Worm (Caenorhabditis elegans) whole organism, L1 larva: Measurements from ENCODE around the gene vps-22.

Experiments used
- C04F5.9 ChIP-seq: sonication (generic microtip); optimal IDR thresholded peaks from 2 replicates; lab custom pipeline; 2016; ENCODE audit warnings: missing genetic modification characterization, missing compliant biosample characterization
- Y116A8C.19 ChIP-seq: sonication (generic microtip); optimal IDR thresholded peaks from 2 replicates; lab custom pipeline; 2016; ENCODE audit warnings: missing compliant biosample characterization, missing genetic modification characterization, borderline replicate concordance
- aha-1 ChIP-seq: fragments of 150-350 bp; optimal IDR thresholded peaks from 2 replicates; lab custom pipeline; 2014; ENCODE audit warnings: missing biosample characterization, missing genetic modification characterization
- aly-2 ChIP-seq: fragments of 150-350 bp; optimal IDR thresholded peaks from 2 replicates; lab custom pipeline; 2014; ENCODE audit warnings: missing biosample characterization, missing genetic modification characterization
- blmp-1 ChIP-seq: fragments of 150-350 bp; optimal IDR thresholded peaks from 2 replicates; lab custom pipeline; 2014; ENCODE audit warnings: missing biosample characterization, missing genetic modification characterization
- ceh-63 ChIP-seq: fragments of 200-800 bp; sonication (Bioruptor generic); optimal IDR thresholded peaks from 2 replicates; lab custom pipeline; 2018; ENCODE audit warnings: mild to moderate bottlenecking, missing genetic modification characterization, missing compliant biosample characterization
- ceh-8 ChIP-seq: fragments of 200-800 bp; sonication (Bioruptor generic); optimal IDR thresholded peaks from 2 replicates; lab custom pipeline; 2018; ENCODE audit warnings: mild to moderate bottlenecking, missing genetic modification characterization, moderate library complexity, missing compliant biosample characterization
- ceh-82 ChIP-seq, 3 experiments: fragments of 150-350 bp in 1 of 3; sonication (generic microtip) in 2 of 3; optimal IDR thresholded peaks; 2 replicates each; lab custom pipeline; 2014 to 2017; ENCODE audit warnings: missing biosample characterization in 3 of 3, missing genetic modification characterization in 3 of 3
- ceh-88 ChIP-seq: fragments of 200-800 bp; sonication (Bioruptor generic); IDR thresholded peaks from 2 replicates; pipeline ENCODE4 v1.3.6; 2022; ENCODE audit warnings: missing genetic modification characterization, missing compliant biosample characterization
- ceh-90 ChIP-seq: sonication (generic microtip); optimal IDR thresholded peaks from 2 replicates; lab custom pipeline; 2016; ENCODE audit warnings: missing genetic modification characterization, missing compliant biosample characterization
- ces-1 ChIP-seq: fragments of 150-350 bp; optimal IDR thresholded peaks from 2 replicates; lab custom pipeline; 2014; ENCODE audit warnings: missing biosample characterization, missing genetic modification reagents, missing genetic modification characterization
- dpl-1 ChIP-seq, 3 experiments: fragments of 150-350 bp in 2 of 3; sonication (generic microtip) in 1 of 3; optimal IDR thresholded peaks; 2 replicates each; lab custom pipeline; 2014 to 2017; ENCODE audit warnings: missing biosample characterization in 3 of 3, missing genetic modification characterization in 3 of 3, missing genetic modification reagents in 3 of 3
- elt-3 ChIP-seq, 6 experiments: fragments of 150-350 bp in 1 of 6; sonication (generic microtip); optimal IDR thresholded peaks; 2 replicates each; lab custom pipeline; 2017 to 2018; ENCODE audit warnings: missing biosample characterization in 6 of 6, missing genetic modification characterization in 6 of 6, inconsistent platforms in 1 of 6
- ets-5 ChIP-seq: fragments of 200-800 bp; sonication (Bioruptor generic); IDR thresholded peaks from 2 replicates; pipeline ENCODE4 v1.3.6; 2022; ENCODE audit warnings: missing genetic modification characterization, missing compliant biosample characterization
- fkh-8 ChIP-seq: sonication (generic microtip); optimal IDR thresholded peaks from 2 replicates; lab custom pipeline; 2016; ENCODE audit warnings: mild to moderate bottlenecking, missing genetic modification characterization, missing compliant biosample characterization
- fos-1 ChIP-seq: fragments of 150-350 bp; optimal IDR thresholded peaks from 2 replicates; lab custom pipeline; 2014; ENCODE audit warnings: missing biosample characterization, missing genetic modification characterization
- grh-1 ChIP-seq: fragments of 200-800 bp; sonication (Bioruptor generic); IDR thresholded peaks from 2 replicates; pipeline ENCODE4 v1.3.6; 2022; ENCODE audit warnings: missing genetic modification reagents, missing genetic modification characterization, missing compliant biosample characterization
- hlh-17 ChIP-seq: fragments of 200-800 bp; sonication (Bioruptor generic); optimal IDR thresholded peaks from 2 replicates; lab custom pipeline; 2018; ENCODE audit warnings: missing genetic modification characterization, mild to moderate bottlenecking, missing compliant biosample characterization, moderate library complexity, borderline replicate concordance
- hlh-4 ChIP-seq: sonication (generic microtip); optimal IDR thresholded peaks from 2 replicates; lab custom pipeline; 2016; ENCODE audit warnings: mild to moderate bottlenecking, missing genetic modification characterization, missing compliant biosample characterization
- irx-1 ChIP-seq: sonication (generic microtip); optimal IDR thresholded peaks from 2 replicates; lab custom pipeline; 2016; ENCODE audit warnings: missing genetic modification characterization, missing compliant biosample characterization
- lin-14 ChIP-seq: fragments of 200-800 bp; sonication (Bioruptor generic); optimal IDR thresholded peaks from 2 replicates; lab custom pipeline; 2018; ENCODE audit warnings: mild to moderate bottlenecking, missing genetic modification characterization, moderate library complexity, missing compliant biosample characterization
- lin-15B ChIP-seq: fragments of 150-350 bp; sonication (generic microtip); optimal IDR thresholded peaks from 3 replicates; lab custom pipeline; 2014; ENCODE audit warnings: missing biosample characterization, missing genetic modification characterization
- lin-35 ChIP-seq, 2 experiments: fragments of 150-350 bp; optimal IDR thresholded peaks; 2 replicates each; lab custom pipeline; 2014; ENCODE audit warnings: missing biosample characterization in 2 of 2, missing genetic modification characterization in 2 of 2, missing genetic modification reagents in 2 of 2
- lin-39 ChIP-seq: fragments of 150-350 bp; optimal IDR thresholded peaks from 2 replicates; lab custom pipeline; 2014; ENCODE audit warnings: missing biosample characterization, missing genetic modification reagents, missing genetic modification characterization
- lir-3 ChIP-seq: sonication (generic microtip); optimal IDR thresholded peaks from 2 replicates; lab custom pipeline; 2016; ENCODE audit warnings: mild to moderate bottlenecking, missing genetic modification characterization, moderate library complexity, missing compliant biosample characterization; ENCODE audit not compliant: poor library complexity
- lsy-2 ChIP-seq, 2 experiments: fragments of 150-350 bp; optimal IDR thresholded peaks; 2 replicates each; lab custom pipeline; 2014; ENCODE audit warnings: missing biosample characterization in 2 of 2, missing genetic modification characterization in 2 of 2
- mef-2 ChIP-seq: fragments of 150-350 bp; optimal IDR thresholded peaks from 2 replicates; lab custom pipeline; 2014; ENCODE audit warnings: missing biosample characterization, missing genetic modification characterization
- nhr-12 ChIP-seq: sonication (generic microtip); optimal IDR thresholded peaks from 2 replicates; lab custom pipeline; 2017; ENCODE audit warnings: missing biosample characterization, missing genetic modification characterization
- nhr-20 ChIP-seq: sonication (generic microtip); optimal IDR thresholded peaks from 2 replicates; lab custom pipeline; 2016; ENCODE audit warnings: mild to moderate bottlenecking, missing genetic modification characterization, missing compliant biosample characterization
- nhr-237 ChIP-seq: fragments of 150-350 bp; optimal IDR thresholded peaks from 2 replicates; lab custom pipeline; 2014; ENCODE audit warnings: missing biosample characterization, missing genetic modification characterization
- nhr-28 ChIP-seq: fragments of 150-350 bp; optimal IDR thresholded peaks from 2 replicates; lab custom pipeline; 2014; ENCODE audit warnings: missing biosample characterization, missing genetic modification characterization
- nhr-47 ChIP-seq: sonication (generic microtip); optimal IDR thresholded peaks from 2 replicates; lab custom pipeline; 2016; ENCODE audit warnings: mild to moderate bottlenecking, missing genetic modification characterization, moderate library complexity, missing compliant biosample characterization
- nhr-71 ChIP-seq: sonication (generic microtip); optimal IDR thresholded peaks from 2 replicates; lab custom pipeline; 2016; ENCODE audit warnings: mild to moderate bottlenecking, missing genetic modification characterization, moderate library complexity, missing compliant biosample characterization
- nhr-76 ChIP-seq: sonication (generic microtip); optimal IDR thresholded peaks from 2 replicates; lab custom pipeline; 2017; ENCODE audit warnings: missing biosample characterization, missing genetic modification characterization
- nhr-84 ChIP-seq: sonication (generic microtip); optimal IDR thresholded peaks from 2 replicates; lab custom pipeline; 2017; ENCODE audit warnings: missing biosample characterization, missing genetic modification characterization
- nhr-85 ChIP-seq: sonication (generic microtip); peaks from one replicate; lab custom pipeline; 2016; ENCODE audit warnings: missing genetic modification characterization, inconsistent platforms, missing compliant biosample characterization
- pag-3 ChIP-seq: sonication (generic microtip); optimal IDR thresholded peaks from 2 replicates; lab custom pipeline; 2017; ENCODE audit warnings: missing genetic modification characterization, mild to moderate bottlenecking, missing compliant biosample characterization, antibody characterized with exemption, borderline replicate concordance; ENCODE audit not compliant: insufficient read depth
- pqm-1 ChIP-seq: sonication (generic microtip); optimal IDR thresholded peaks from 3 replicates; lab custom pipeline; 2017; ENCODE audit warnings: missing biosample characterization, missing genetic modification characterization
- rnt-1 ChIP-seq: sonication (generic microtip); optimal IDR thresholded peaks from 2 replicates; lab custom pipeline; 2016; ENCODE audit warnings: mild to moderate bottlenecking, missing genetic modification characterization, moderate library complexity, missing compliant biosample characterization
- snu-23 ChIP-seq: sonication (generic microtip); optimal IDR thresholded peaks from 2 replicates; lab custom pipeline; 2016; ENCODE audit warnings: missing genetic modification characterization, missing compliant biosample characterization
- sup-37 ChIP-seq: fragments of 200-800 bp; sonication (Bioruptor generic); optimal IDR thresholded peaks from 2 replicates; lab custom pipeline; 2018; ENCODE audit warnings: mild to moderate bottlenecking, missing genetic modification characterization, missing compliant biosample characterization
- tlp-1 ChIP-seq: fragments of 150-350 bp; optimal IDR thresholded peaks from 2 replicates; lab custom pipeline; 2014; ENCODE audit warnings: missing biosample characterization, missing genetic modification characterization
- unc-30 ChIP-seq: sonication (generic microtip); optimal IDR thresholded peaks from 2 replicates; lab custom pipeline; 2017; ENCODE audit warnings: missing biosample characterization, missing genetic modification characterization
- vab-15 ChIP-seq: sonication (generic microtip); optimal IDR thresholded peaks from 2 replicates; lab custom pipeline; 2017; ENCODE audit warnings: missing genotype, mild to moderate bottlenecking, missing genetic modification characterization, missing compliant biosample characterization
- xbp-1 ChIP-seq: sonication (generic microtip); optimal IDR thresholded peaks from 2 replicates; lab custom pipeline; 2016; ENCODE audit warnings: missing genetic modification characterization, missing compliant biosample characterization
- ztf-11 ChIP-seq, 2 experiments: sonication (generic microtip); optimal IDR thresholded peaks; 2 replicates each; lab custom pipeline; 2016 to 2017; ENCODE audit warnings: missing genetic modification characterization in 2 of 2, missing biosample characterization in 1 of 2, missing compliant biosample characterization in 1 of 2

vps-22 gene

DNA sequence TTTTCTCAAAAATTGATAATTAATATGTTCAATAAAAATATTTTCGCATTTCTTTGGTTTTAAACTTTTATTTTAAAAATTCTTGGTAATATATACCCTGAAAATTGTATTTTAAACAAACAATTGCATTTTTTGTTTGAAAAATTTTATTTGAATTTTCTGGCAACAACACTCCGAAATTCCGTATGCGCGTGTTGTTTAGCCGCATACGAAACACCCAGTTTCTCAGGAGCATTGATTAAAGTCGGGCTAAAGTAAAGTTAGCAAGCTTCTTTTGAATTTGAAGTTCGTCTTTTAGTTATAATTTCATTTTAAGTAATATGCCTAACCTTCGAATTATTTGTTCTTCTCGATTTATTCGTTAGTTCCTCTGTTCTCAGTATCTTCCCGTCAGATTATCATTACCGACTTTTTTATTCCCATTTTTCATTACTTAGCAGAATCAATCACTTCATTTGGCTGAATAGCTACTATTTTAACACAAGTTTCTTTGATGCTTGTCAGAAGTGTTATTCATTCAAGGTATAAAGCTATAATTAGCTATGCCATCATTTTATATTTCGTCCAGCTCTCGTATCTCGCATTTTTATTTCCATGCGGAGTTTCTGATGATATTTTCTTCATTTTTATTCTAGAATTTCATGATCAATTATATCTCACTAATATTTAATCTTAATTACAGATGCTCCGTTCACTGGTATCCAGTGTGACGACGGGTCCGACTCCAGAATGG, 27.2 kb downstream of the vps-22 start, which contains the start of gene mrps-18C (continued):
- TF ChIP-seq aly-2 (tag; lab: Kevin White, UChicago), result no peak
- TF ChIP-seq ztf-11 (tag; optimal IDR thresholded peaks at IDR 0.05; lab: Kevin White, UChicago), result no peak
- TF ChIP-seq lsy-2 (tag; optimal IDR thresholded peaks at IDR 0.05; lab: Kevin White, UChicago), result peak; percentile 19 to 60
- TF ChIP-seq Y116A8C.19, result no peak
- TF ChIP-seq nhr-76 (tag; lab: Kevin White, UChicago), result no peak
- TF ChIP-seq rnt-1 (tag; lab: Kevin White, UChicago), result peak; percentile 35
- TF ChIP-seq nhr-47, result peak; percentile 49
- TF ChIP-seq nhr-85 (tag; lab: Kevin White, UChicago), result peak; percentile 2
- TF ChIP-seq blmp-1 (tag; lab: Kevin White, UChicago), result peak; percentile 18
- peak; percentile 34 for TF ChIP-seq lin-15B (tag; lab: Kevin White, UChicago)

ce11 chrIII:4932203-4932699, 30.0 kb downstream of the vps-22 start, which contains the start of the genes C26E6.12 and eri-9:
Gene C26E6.12 (minus strand): TSS chrIII:4932253.
Gene eri-9 (plus strand): TSS chrIII:4932450.
- TF ChIP-seq dpl-1 (GFP tag; optimal IDR thresholded peaks at IDR 0.05; lab: Kevin White, UChicago), result peak in 1 of 3 experiments; percentile 26
- TF ChIP-seq blmp-1 (tag; lab: Kevin White, UChicago), result no peak

- TF ChIP-seq elt-3 (tag; optimal IDR thresholded peaks at IDR 0.05; lab: Kevin White, UChicago) (no peak), pag-3 (tag; lab: Kevin White, UChicago) (no peak), nhr-84 (tag; lab: Kevin White, UChicago) (no peak), ets-5 (no peak), snu-23 (GFP tag; lab: Kevin White, UChicago) (peak; percentile 74), grh-1 (no peak), hlh-4 (tag; lab: Kevin White, UChicago) (no peak), ces-1 (no peak), mef-2 (tag; lab: Kevin White, UChicago) (no peak), vab-15 (no peak), lin-39 (tag; lab: Kevin White, UChicago) (no peak), aha-1 (tag; lab: Kevin White, UChicago) (no peak), lin-14 (peak; percentile 63), lin-35 (GFP tag; optimal IDR thresholded peaks at IDR 0.05; lab: Kevin White, UChicago) (peak; percentile 95 to 96), aly-2 (tag; lab: Kevin White, UChicago) (peak; percentile 44), nhr-28 (tag; lab: Kevin White, UChicago) (no peak), ceh-8 (GFP tag; lab: Kevin White, UChicago) (no peak), nhr-85 (tag; lab: Kevin White, UChicago) (peak; percentile 87), nhr-12 (tag; lab: Kevin White, UChicago) (no peak), nhr-20 (tag; lab: Kevin White, UChicago) (peak; percentile 65), sup-37 (GFP tag; lab: Kevin White, UChicago) (no peak), C04F5.9 (tag; lab: Kevin White, UChicago) (peak; percentile 47), nhr-71 (tag; lab: Kevin White, UChicago) (peak; percentile 84), irx-1 (peak; percentile 87), fos-1 (tag; lab: Kevin White, UChicago) (no peak), ceh-90 (peak; percentile 91), fkh-8 (peak; percentile 62), hlh-17 (GFP tag; lab: Kevin White, UChicago) (no peak), ceh-88 (no peak), ceh-63 (GFP tag; lab: Kevin White, UChicago) (no peak), lir-3 (tag; lab: Kevin White, UChicago) (peak; percentile 93), xbp-1 (peak; percentile 75), unc-30 (tag; lab: Kevin White, UChicago) (no peak), nhr-237 (no peak), tlp-1 (tag; lab: Kevin White, UChicago) (no peak), ceh-82 (tag; optimal IDR thresholded peaks at IDR 0.05; lab: Kevin White, UChicago) (peak; percentile 16 to 44 (median 27)), pqm-1 (tag; lab: Kevin White, UChicago) (no peak)
Observed at ce11 chrIII:4930154-4930679, 32.1 kb downstream of the vps-22 start, which contains the start of gene set-2. Gene set-2 (minus strand): TSS chrIII:4930204.
